Fruit fly (Drosophila melanogaster): Measurements from ENCODE around the gene Dyro.
A peak's percentile ranks its signal among the peaks of the same experiment; 100 is the strongest.

Dyro gene

DNA sequence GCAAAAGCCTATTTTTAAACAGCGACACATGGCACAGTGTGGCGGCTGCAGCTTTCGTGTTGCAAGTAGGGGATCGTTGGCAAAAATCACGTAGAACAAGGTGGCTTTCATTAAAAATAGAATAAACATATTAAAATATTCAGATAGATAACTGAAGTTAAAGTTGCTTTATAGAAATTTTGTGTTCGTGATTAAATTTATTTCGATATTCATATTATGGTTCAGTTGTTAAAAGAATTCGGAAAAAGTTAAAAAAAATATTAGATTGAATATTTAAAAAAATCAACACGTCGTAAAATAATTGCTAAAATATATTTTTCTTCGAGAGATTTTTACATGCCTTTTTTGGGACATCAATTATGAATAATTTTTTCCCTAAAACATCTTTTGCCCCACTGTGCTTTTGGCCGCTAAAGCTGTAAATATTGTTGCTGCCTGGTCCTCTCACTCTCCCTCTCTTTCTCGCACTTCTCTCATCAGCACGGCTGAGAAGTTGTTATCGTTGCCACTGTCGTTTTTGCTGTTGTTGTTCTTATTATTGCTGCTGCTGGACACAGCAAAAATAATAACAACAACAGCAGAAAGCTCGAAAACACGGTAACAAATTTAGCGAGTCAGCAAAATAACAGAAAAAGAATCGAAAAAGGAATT lies 556 bp upstream of the Dyro start (continued):
- TF ChIP-seq crp (GFP tag; optimal IDR thresholded peaks at IDR 0.05) (peak in 1 of 2 experiments; percentile 58), pfk (GFP tag; optimal IDR thresholded peaks at IDR 0.05) (no peak), Meics (GFP tag; optimal IDR thresholded peaks at IDR 0.05) (peak; percentile 94), C15 (GFP tag; IDR thresholded peaks at IDR 0.05) (no peak), CG30020 (tag; optimal IDR thresholded peaks at IDR 0.05) (peak; percentile 73), crc (GFP tag; optimal IDR thresholded peaks at IDR 0.05) (peak; percentile 45), cas (GFP tag; IDR thresholded peaks at IDR 0.05) (no peak), CG4282 (GFP tag; optimal IDR thresholded peaks at IDR 0.05) (no peak), corto (GFP tag; optimal IDR thresholded peaks at IDR 0.05) (no peak), ken (GFP tag; IDR thresholded peaks at IDR 0.05) (peak; percentile 46; the same call in 1 of the 3 replicates), Fer3 (tag; optimal IDR thresholded peaks at IDR 0.05) (peak; percentile 72), CG12236 (GFP tag; optimal IDR thresholded peaks at IDR 0.05) (peak; percentile 66), Ada2b (GFP tag; IDR thresholded peaks at IDR 0.05) (peak; percentile 48; the same call in 1 of the 2 replicates), CG9817 (tag; optimal IDR thresholded peaks at IDR 0.05) (peak; percentile 74), CG2712 (tag; optimal IDR thresholded peaks at IDR 0.05) (peak; percentile 92), trem (tag; optimal IDR thresholded peaks at IDR 0.05) (peak; percentile 82), ato (GFP tag; IDR thresholded peaks at IDR 0.05; ENCODE audit: partially characterized antibody) (no peak), CG13287 (GFP tag; IDR thresholded peaks at IDR 0.05; ENCODE audit: partially characterized antibody) (no peak; the same call in 1 of the 2 replicates), Bteb2 (GFP tag; optimal IDR thresholded peaks at IDR 0.05) (peak; percentile 77), dan (GFP tag; IDR thresholded peaks at IDR 0.05) (no peak), gcm (GFP tag; optimal IDR thresholded peaks at IDR 0.05) (peak; percentile 88), Myb (GFP tag; optimal IDR thresholded peaks at IDR 0.05) (peak; percentile 48), CG7745 (tag; optimal IDR thresholded peaks at IDR 0.05) (no peak), CG4854 (GFP tag; optimal IDR thresholded peaks at IDR 0.05) (peak; percentile 66), CG3838 (GFP tag; optimal IDR thresholded peaks at IDR 0.05) (peak; percentile 3), toy (GFP tag; IDR thresholded peaks at IDR 0.05) (0 out of 2 replicates have a peak, but pooled peaks have one; percentile 29), CG7987 (GFP tag; optimal IDR thresholded peaks at IDR 0.05) (no peak), her (GFP tag; optimal IDR thresholded peaks at IDR 0.05) (peak; percentile 25), Drgx (GFP tag; IDR thresholded peaks at IDR 0.05) (peak; percentile 76), Abd-B (GFP tag; optimal IDR thresholded peaks at IDR 0.05) (peak; percentile 88), cg (GFP tag; optimal IDR thresholded peaks at IDR 0.05) (no peak), mirr (GFP tag; optimal IDR thresholded peaks at IDR 0.05) (peak; percentile 7), zen2 (GFP tag; IDR thresholded peaks at IDR 0.05; ENCODE audit: partially characterized antibody) (no peak), Dad (GFP tag; optimal IDR thresholded peaks at IDR 0.05) (peak; percentile 65), nau (GFP tag; optimal IDR thresholded peaks at IDR 0.05) (peak; percentile 86), CG1603 (tag; optimal IDR thresholded peaks at IDR 0.05) (peak; percentile 13), stwl (tag; optimal IDR thresholded peaks at IDR 0.05) (no peak), CG6689 (GFP tag; IDR thresholded peaks at IDR 0.05) (peak; percentile 84), wor (GFP tag; IDR thresholded peaks at IDR 0.05) (peak; percentile 86), odd (GFP tag; optimal IDR thresholded peaks at IDR 0.05) (peak; percentile 93), D (optimal IDR thresholded peaks at IDR 0.05) (no peak), D (GFP tag; optimal IDR thresholded peaks at IDR 0.05) (peak; percentile 96), Taf1 (GFP tag; IDR thresholded peaks at IDR 0.05) (peak; percentile 35; the same call in 1 of the 2 replicates), chm (GFP tag; IDR thresholded peaks at IDR 0.05) (no peak; the same call in 1 of the 2 replicates), pzg (GFP tag; optimal IDR thresholded peaks at IDR 0.05) (no peak), CG8765 (GFP tag; IDR thresholded peaks at IDR 0.05) (no peak), CG11093 (GFP tag; IDR thresholded peaks at IDR 0.05) (peak; percentile 69), CG10654 (GFP tag; optimal IDR thresholded peaks at IDR 0.05) (peak; percentile 60), CHES-1-like (GFP tag; optimal IDR thresholded peaks at IDR 0.05) (peak; percentile 34), Dfd (GFP tag; optimal IDR thresholded peaks at IDR 0.05) (no peak)

Measured in whole organism, embryonic.